Fruit fly (Drosophila melanogaster) whole organism, wandering third instar larva: ENCODE results near the gene CG15014.

Source experiments
- Abd-B ChIP-seq: fragments of >200 bp; optimal IDR thresholded peaks from 2 replicates; lab custom pipeline; 2017; ENCODE audit warnings: missing biosample characterization, missing genetic modification characterization
- CG9705 ChIP-seq: fragments of 200-800 bp; sonication (Bioruptor generic); optimal IDR thresholded peaks from 2 replicates; lab custom pipeline; 2018; ENCODE audit warnings: missing biosample characterization, mild to moderate bottlenecking, missing genetic modification characterization
- Dfd ChIP-seq: fragments of >200 bp; optimal IDR thresholded peaks from 2 replicates; lab custom pipeline; 2017; ENCODE audit warnings: missing biosample characterization, missing genetic modification characterization
- Dif ChIP-seq: fragments of 200-275, 200-300 bp; sonication (Bioruptor generic); optimal IDR thresholded peaks from 2 replicates; lab custom pipeline; 2018; ENCODE audit warnings: missing biosample characterization, missing genetic modification characterization; ENCODE audit not compliant: partially characterized antibody
- GATAd ChIP-seq: sonication (Bioruptor generic); optimal IDR thresholded peaks from 2 replicates; lab custom pipeline; 2016; ENCODE audit warnings: missing biosample characterization, missing genetic modification characterization
- Hnf4 ChIP-seq: fragments of 200-800 bp; sonication (Bioruptor generic); optimal IDR thresholded peaks from 2 replicates; lab custom pipeline; 2016; ENCODE audit warnings: missing biosample characterization, mild to moderate bottlenecking, missing genetic modification characterization
- Hr78 ChIP-seq: fragments of >200 bp; optimal IDR thresholded peaks from 2 replicates; lab custom pipeline; 2017; ENCODE audit warnings: missing biosample characterization, missing genetic modification characterization
- Hr83 ChIP-seq: fragments of 200-300 bp; sonication (Bioruptor generic); optimal IDR thresholded peaks from 2 replicates; lab custom pipeline; 2016; ENCODE audit warnings: missing biosample characterization, mild to moderate bottlenecking, missing genetic modification characterization, moderate library complexity; ENCODE audit not compliant: poor library complexity, severe bottlenecking
- Jra ChIP-seq: sonication (Bioruptor generic); optimal IDR thresholded peaks from 2 replicates; lab custom pipeline; 2016; ENCODE audit warnings: missing biosample characterization, missing genetic modification characterization
- Mio ChIP-seq: sonication (Bioruptor generic); optimal IDR thresholded peaks from 2 replicates; lab custom pipeline; 2016; ENCODE audit warnings: missing biosample characterization, missing genetic modification characterization
- Myc ChIP-seq: fragments of >200 bp; optimal IDR thresholded peaks from 2 replicates; lab custom pipeline; 2017
- OdsH ChIP-seq: fragments of 200-800 bp; sonication (Bioruptor generic); optimal IDR thresholded peaks from 2 replicates; lab custom pipeline; 2016; ENCODE audit warnings: missing biosample characterization, mild to moderate bottlenecking, missing genetic modification characterization
- Rel ChIP-seq, 2 experiments: fragments of 200-800 bp; sonication (Bioruptor generic) in 1 of 2; optimal IDR thresholded peaks; 2 replicates in 1 of 2; 3 replicates in 1 of 2; lab custom pipeline; 2016 to 2019; ENCODE audit warnings: mild to moderate bottlenecking in 2 of 2, missing biosample characterization in 2 of 2, missing genetic modification characterization in 2 of 2, moderate library complexity in 1 of 2
- Sp1 ChIP-seq: fragments of 200-800 bp; sonication (Bioruptor generic); optimal IDR thresholded peaks from 3 replicates; lab custom pipeline; 2019; ENCODE audit warnings: missing biosample characterization, mild to moderate bottlenecking, missing genetic modification characterization, moderate library complexity
- Vsx2 ChIP-seq: fragments of 200-300, 225-300 bp; sonication (Bioruptor generic); optimal IDR thresholded peaks from 2 replicates; lab custom pipeline; 2018; ENCODE audit warnings: missing biosample characterization, missing genetic modification characterization; ENCODE audit not compliant: partially characterized antibody
- dl ChIP-seq, 2 experiments: fragments of 175-275, 200-275 bp in 1 of 2; fragments of 200-275 bp in 1 of 2; sonication (Bioruptor generic); optimal IDR thresholded peaks; lab custom pipeline; 2018; ENCODE audit warnings: mild to moderate bottlenecking in 2 of 2, missing biosample characterization in 2 of 2, missing genetic modification characterization in 2 of 2, moderate library complexity in 2 of 2; ENCODE audit not compliant: partially characterized antibody in 2 of 2, insufficient read depth in 1 of 2
- ey ChIP-seq: fragments of 200-800 bp; sonication (Bioruptor generic); optimal IDR thresholded peaks from 2 replicates; lab custom pipeline; 2016; ENCODE audit warnings: missing biosample characterization, missing genetic modification characterization
- foxo ChIP-seq, 2 experiments: fragments of 200-800 bp; sonication (Bioruptor generic); optimal IDR thresholded peaks; 2 replicates in 1 of 2; 3 replicates in 1 of 2; lab custom pipeline; 2016 to 2017; ENCODE audit warnings: missing biosample characterization in 2 of 2, missing genetic modification characterization in 2 of 2
- h ChIP-seq: fragments of 200-800 bp; sonication (Bioruptor generic); optimal IDR thresholded peaks from 3 replicates; lab custom pipeline; 2016; ENCODE audit warnings: missing biosample characterization, mild to moderate bottlenecking, missing genetic modification characterization
- pan ChIP-seq: fragments of >200 bp; optimal IDR thresholded peaks from 2 replicates; lab custom pipeline; 2017
- psq ChIP-seq: fragments of 200-800 bp; sonication (Bioruptor generic); optimal IDR thresholded peaks from 3 replicates; lab custom pipeline; 2017; ENCODE audit warnings: missing biosample characterization, mild to moderate bottlenecking, missing genetic modification characterization, moderate library complexity
- sage ChIP-seq: fragments of 200-800 bp; sonication (Bioruptor generic); optimal IDR thresholded peaks from 2 replicates; lab custom pipeline; 2016; ENCODE audit warnings: missing biosample characterization, mild to moderate bottlenecking, missing genetic modification characterization
- sv ChIP-seq: fragments of 200-800 bp; sonication (Bioruptor generic); optimal IDR thresholded peaks from 3 replicates; lab custom pipeline; 2016; ENCODE audit warnings: missing biosample characterization, missing genetic modification characterization
- usp ChIP-seq: fragments of >200 bp; optimal IDR thresholded peaks from 2 replicates; lab custom pipeline; 2017; ENCODE audit warnings: missing biosample characterization, missing genetic modification characterization
- woc ChIP-seq: sonication (Bioruptor generic); optimal IDR thresholded peaks from 2 replicates; lab custom pipeline; 2016; ENCODE audit warnings: missing biosample characterization, mild to moderate bottlenecking, missing genetic modification characterization

Gene CG15014

DNA sequence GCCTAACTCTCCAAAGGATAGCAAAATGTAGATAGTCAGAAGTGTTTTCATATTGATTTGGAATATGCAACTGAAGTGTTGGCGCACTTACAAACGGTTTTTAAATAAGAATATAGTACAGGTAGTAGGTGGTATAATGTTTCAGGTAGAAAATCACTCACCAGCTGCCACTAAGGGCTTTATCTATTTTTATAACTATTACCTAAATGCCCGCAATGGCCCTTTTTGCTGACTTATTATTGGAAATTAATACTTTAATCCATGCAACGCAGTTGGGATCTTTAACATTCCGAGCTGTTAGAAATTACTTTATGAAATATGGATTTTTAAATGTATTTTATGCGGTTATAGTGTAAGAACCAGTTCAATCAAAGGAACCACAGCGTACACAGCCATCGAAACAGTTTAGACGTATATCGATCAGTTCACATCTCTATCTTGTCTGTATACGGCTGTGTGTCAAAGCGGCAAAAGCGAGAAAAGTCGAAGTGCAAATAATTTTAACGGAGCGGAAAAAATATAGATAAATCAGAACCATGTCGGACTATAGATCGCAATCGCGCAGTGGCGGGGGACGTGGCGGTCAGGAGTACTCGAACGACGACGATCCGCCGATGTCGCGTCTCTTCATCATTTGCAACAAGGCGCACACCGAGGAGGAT is 38.5 kb downstream of the CG15014 start, which contains the start of the genes srw and CG1316:
srw (minus strand) TSS at position 51 of the 662 bp plus-strand sequence.
CG1316 (plus strand) TSS at position 424 of the 662 bp plus-strand sequence.
- TF ChIP-seq Hnf4 (GFP tag; lab: Kevin White, UChicago) (peak; percentile 44), h (peak; percentile 45), pan (lab: Kevin White, UChicago) (no peak), Hr78 (GFP tag; lab: Kevin White, UChicago) (no peak)

DNA sequence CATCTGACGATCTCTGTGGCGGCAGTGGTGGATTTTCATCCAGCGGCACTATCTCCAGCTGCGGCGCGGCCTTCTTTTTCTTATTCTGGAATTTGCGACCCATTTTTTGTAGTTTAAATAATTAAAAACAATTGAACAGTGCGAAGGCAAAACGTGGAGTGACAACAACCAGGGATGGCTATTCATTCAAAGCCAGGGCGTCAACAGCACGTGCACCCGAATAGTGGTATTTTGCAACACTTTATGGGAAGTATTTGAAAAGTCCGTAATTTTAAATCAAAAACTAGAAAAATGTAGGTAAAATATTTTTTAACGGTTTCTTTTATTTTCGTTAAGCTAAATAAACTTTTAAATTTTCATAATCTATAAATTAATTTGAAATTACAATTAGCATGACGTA is 39.4 kb downstream of the CG15014 start, which contains the start of gene CG11583:
CG11583 (minus strand) TSS at position 191 of the 400 bp plus-strand sequence.
- peak; percentile 22 for TF ChIP-seq psq (GFP tag; lab: Kevin White, UChicago)
- TF ChIP-seq sv (GFP tag; lab: Kevin White, UChicago): peak; percentile 9
- peak; percentile 57 for TF ChIP-seq Myc (lab: Kevin White, UChicago)
- TF ChIP-seq OdsH (GFP tag; lab: Kevin White, UChicago): peak; percentile 32
- peak; percentile 70 for TF ChIP-seq Hr83 (GFP tag; lab: Kevin White, UChicago)
- no peak for TF ChIP-seq usp (GFP tag; lab: Kevin White, UChicago)
- TF ChIP-seq Dfd (GFP tag; lab: Kevin White, UChicago): no peak
- no peak for TF ChIP-seq Vsx2 (GFP tag; lab: Kevin White, UChicago)
- peak; percentile 41 for TF ChIP-seq ey (GFP tag; lab: Kevin White, UChicago)
- TF ChIP-seq, all 38 proteins: peak for 6

DNA sequence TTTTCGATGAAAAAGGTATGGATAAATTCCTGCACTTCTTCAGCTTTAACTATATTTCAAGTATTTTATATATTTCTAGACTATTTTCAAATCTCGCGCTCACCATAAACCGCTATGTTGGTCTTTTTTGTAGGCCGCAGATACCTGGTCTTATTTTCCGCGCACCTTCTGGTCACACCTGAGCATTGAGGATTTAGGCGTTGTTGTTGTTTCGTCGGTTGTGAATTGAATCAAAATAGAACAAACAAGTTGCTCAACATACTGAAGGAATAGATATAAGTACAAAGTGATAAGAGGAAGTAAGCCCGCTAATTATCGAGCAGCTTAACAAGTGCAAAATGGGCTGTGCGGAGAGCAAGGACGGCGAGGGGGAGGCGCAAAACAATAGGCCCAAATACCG is 44.3 kb downstream of the CG15014 start, which contains the start of gene Ctl1:
Ctl1 (plus strand) TSS at position 167 of the 400 bp plus-strand sequence.
- TF ChIP-seq Rel (GFP tag; optimal IDR thresholded peaks at IDR 0.05; lab: Kevin White, UChicago) (no peak), Rel (tag; optimal IDR thresholded peaks at IDR 0.05; lab: Kevin White, UChicago) (no peak), Mio (GFP tag; lab: Kevin White, UChicago) (no peak), foxo (GFP tag; optimal IDR thresholded peaks at IDR 0.05; lab: Kevin White, UChicago) (no peak), Sp1 (GFP tag; lab: Kevin White, UChicago) (no peak), dl (GFP tag; optimal IDR thresholded peaks at IDR 0.05; lab: Kevin White, UChicago; ENCODE audit: insufficient read depth in 1 of 2, partially characterized antibody in 2 of 2) (no peak), Hr78 (GFP tag; lab: Kevin White, UChicago) (no peak), sage (GFP tag; lab: Kevin White, UChicago) (no peak), psq (GFP tag; lab: Kevin White, UChicago) (no peak), woc (GFP tag; lab: Kevin White, UChicago) (no peak), GATAd (no peak), CG9705 (GFP tag; lab: Kevin White, UChicago) (no peak), Abd-B (GFP tag; lab: Kevin White, UChicago) (no peak), Myc (lab: Kevin White, UChicago) (no peak), Vsx2 (GFP tag; lab: Kevin White, UChicago) (no peak), Jra (GFP tag; lab: Kevin White, UChicago) (no peak)

DNA sequence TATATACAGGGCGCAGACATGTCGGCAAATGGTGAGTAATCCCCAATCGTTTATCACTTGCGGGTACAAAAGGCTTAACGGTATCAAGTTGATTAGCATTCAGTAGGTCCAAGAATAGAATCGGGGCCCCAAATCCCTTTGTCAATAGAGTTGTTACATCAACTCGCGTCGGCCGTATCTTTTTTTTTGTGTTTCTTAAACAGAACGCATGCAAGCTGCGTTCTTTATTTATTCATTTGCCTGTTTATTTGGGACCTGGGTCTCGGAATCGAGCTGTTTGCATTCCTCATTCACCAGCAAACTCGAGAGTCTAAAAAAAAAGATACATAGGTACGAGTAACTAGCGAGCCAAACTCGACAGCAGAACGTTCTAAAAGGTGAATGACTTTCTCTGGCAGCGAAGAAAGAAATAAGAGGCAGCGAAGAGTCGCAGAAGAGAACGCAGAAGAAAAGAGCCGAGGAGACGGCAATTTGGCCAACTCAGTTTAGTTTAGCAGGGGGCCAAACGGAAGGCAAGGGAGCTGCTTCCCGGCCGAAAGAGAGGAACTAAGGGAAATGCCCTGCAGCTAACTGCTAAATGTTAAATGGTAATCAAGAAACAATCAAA is 49.8 kb downstream of the CG15014 start:
- TF ChIP-seq psq (GFP tag; lab: Kevin White, UChicago): peak; percentile 10
- no peak for TF ChIP-seq woc (GFP tag; lab: Kevin White, UChicago)
- TF ChIP-seq Dif (GFP tag; lab: Kevin White, UChicago): no peak
- TF ChIP-seq dl (GFP tag; optimal IDR thresholded peaks at IDR 0.05; lab: Kevin White, UChicago; ENCODE audit: insufficient read depth in 1 of 2, partially characterized antibody in 2 of 2): no peak
- TF ChIP-seq Hnf4 (GFP tag; lab: Kevin White, UChicago): no peak
- TF ChIP-seq, all 38 proteins: peak for 1
